Worm (Caenorhabditis elegans) whole organism, L1 larva: ENCODE measurements around the gene D1086.12.

Experiments
- C04F5.9 ChIP-seq: sonication (generic microtip); optimal IDR thresholded peaks from 2 replicates; lab custom pipeline; 2016; ENCODE audit warnings: missing genetic modification characterization, missing compliant biosample characterization
- C16A3.4 ChIP-seq: fragments of 150-350 bp; optimal IDR thresholded peaks from 2 replicates; lab custom pipeline; 2014; ENCODE audit warnings: missing biosample characterization, missing genetic modification characterization
- aha-1 ChIP-seq: fragments of 150-350 bp; optimal IDR thresholded peaks from 2 replicates; lab custom pipeline; 2014; ENCODE audit warnings: missing biosample characterization, missing genetic modification characterization
- ama-1 ChIP-seq: fragments of 150-350 bp; optimal IDR thresholded peaks from 2 replicates; lab custom pipeline; 2014
- ceh-8 ChIP-seq: fragments of 200-800 bp; sonication (Bioruptor generic); optimal IDR thresholded peaks from 2 replicates; lab custom pipeline; 2018; ENCODE audit warnings: mild to moderate bottlenecking, missing genetic modification characterization, moderate library complexity, missing compliant biosample characterization
- ceh-82 ChIP-seq, 3 experiments: fragments of 150-350 bp in 1 of 3; sonication (generic microtip) in 2 of 3; optimal IDR thresholded peaks; 2 replicates each; lab custom pipeline; 2014 to 2017; ENCODE audit warnings: missing biosample characterization in 3 of 3, missing genetic modification characterization in 3 of 3
- ceh-88 ChIP-seq: fragments of 200-800 bp; sonication (Bioruptor generic); IDR thresholded peaks from 2 replicates; pipeline ENCODE4 v1.3.6; 2022; ENCODE audit warnings: missing genetic modification characterization, missing compliant biosample characterization
- dsc-1 ChIP-seq: sonication (generic microtip); optimal IDR thresholded peaks from 2 replicates; lab custom pipeline; 2016; ENCODE audit warnings: mild to moderate bottlenecking, missing genetic modification characterization, missing compliant biosample characterization
- efl-1 ChIP-seq, 4 experiments: fragments of 150-350 bp; optimal IDR thresholded peaks in 3 of 4; peaks in 1 of 4; 1 replicate in 1 of 4; 2 replicates in 3 of 4; lab custom pipeline; 2014; ENCODE audit warnings: missing biosample characterization in 2 of 4, missing genetic modification characterization in 2 of 4, missing genetic modification reagents in 2 of 4
- efl-3 ChIP-seq: fragments of 200-800 bp; sonication (Bioruptor generic); optimal IDR thresholded peaks from 2 replicates; lab custom pipeline; 2018; ENCODE audit warnings: mild to moderate bottlenecking, missing genetic modification characterization, missing compliant biosample characterization
- egl-13 ChIP-seq: sonication (generic microtip); optimal IDR thresholded peaks from 2 replicates; lab custom pipeline; 2016; ENCODE audit warnings: missing genotype, missing genetic modification reagents, missing genetic modification characterization, missing compliant biosample characterization
- elt-2 ChIP-seq: sonication (generic microtip); optimal IDR thresholded peaks from 2 replicates; lab custom pipeline; 2016; ENCODE audit warnings: missing genetic modification characterization, mild to moderate bottlenecking, inconsistent platforms, missing compliant biosample characterization, missing genetic modification reagents
- ets-5 ChIP-seq: fragments of 200-800 bp; sonication (Bioruptor generic); IDR thresholded peaks from 2 replicates; pipeline ENCODE4 v1.3.6; 2022; ENCODE audit warnings: missing genetic modification characterization, missing compliant biosample characterization
- fkh-10 ChIP-seq: sonication (generic microtip); optimal IDR thresholded peaks from 2 replicates; lab custom pipeline; 2017; ENCODE audit warnings: missing biosample characterization, missing genetic modification reagents, missing genetic modification characterization
- fkh-4 ChIP-seq: sonication (generic microtip); optimal IDR thresholded peaks from 2 replicates; lab custom pipeline; 2016; ENCODE audit warnings: missing compliant biosample characterization, missing genetic modification characterization, borderline replicate concordance
- fkh-8 ChIP-seq: sonication (generic microtip); optimal IDR thresholded peaks from 2 replicates; lab custom pipeline; 2016; ENCODE audit warnings: mild to moderate bottlenecking, missing genetic modification characterization, missing compliant biosample characterization
- fos-1 ChIP-seq: fragments of 150-350 bp; optimal IDR thresholded peaks from 2 replicates; lab custom pipeline; 2014; ENCODE audit warnings: missing biosample characterization, missing genetic modification characterization
- hlh-17 ChIP-seq: fragments of 200-800 bp; sonication (Bioruptor generic); optimal IDR thresholded peaks from 2 replicates; lab custom pipeline; 2018; ENCODE audit warnings: missing genetic modification characterization, mild to moderate bottlenecking, missing compliant biosample characterization, moderate library complexity, borderline replicate concordance
- hpl-2 ChIP-seq: fragments of 150-350 bp; optimal IDR thresholded peaks from 2 replicates; lab custom pipeline; 2014; ENCODE audit warnings: missing biosample characterization, missing genetic modification reagents, missing genetic modification characterization
- isw-1 ChIP-seq: fragments of 200-800 bp; sonication (Bioruptor generic); IDR thresholded peaks from 2 replicates; pipeline ENCODE4 v1.3.6; 2022; ENCODE audit warnings: missing genetic modification characterization, missing compliant biosample characterization
- lin-13 ChIP-seq: fragments of 150-350 bp; optimal IDR thresholded peaks from 2 replicates; lab custom pipeline; 2014; ENCODE audit warnings: missing biosample characterization, missing genetic modification reagents, missing genetic modification characterization
- lin-14 ChIP-seq: fragments of 200-800 bp; sonication (Bioruptor generic); optimal IDR thresholded peaks from 2 replicates; lab custom pipeline; 2018; ENCODE audit warnings: mild to moderate bottlenecking, missing genetic modification characterization, moderate library complexity, missing compliant biosample characterization
- lin-15B ChIP-seq: fragments of 150-350 bp; sonication (generic microtip); optimal IDR thresholded peaks from 3 replicates; lab custom pipeline; 2014; ENCODE audit warnings: missing biosample characterization, missing genetic modification characterization
- lin-35 ChIP-seq, 2 experiments: fragments of 150-350 bp; optimal IDR thresholded peaks; 2 replicates each; lab custom pipeline; 2014; ENCODE audit warnings: missing biosample characterization in 2 of 2, missing genetic modification characterization in 2 of 2, missing genetic modification reagents in 2 of 2
- lin-39 ChIP-seq: fragments of 150-350 bp; optimal IDR thresholded peaks from 2 replicates; lab custom pipeline; 2014; ENCODE audit warnings: missing biosample characterization, missing genetic modification reagents, missing genetic modification characterization
- lsy-2 ChIP-seq, 2 experiments: fragments of 150-350 bp; optimal IDR thresholded peaks; 2 replicates each; lab custom pipeline; 2014; ENCODE audit warnings: missing biosample characterization in 2 of 2, missing genetic modification characterization in 2 of 2
- mab-9 ChIP-seq: fragments of 200-800 bp; sonication (Bioruptor generic); IDR thresholded peaks from 2 replicates; pipeline ENCODE4 v1.3.6; 2022; ENCODE audit warnings: missing genetic modification reagents, missing genetic modification characterization, missing compliant biosample characterization
- mdl-1 ChIP-seq, 2 experiments: fragments of 150-350 bp; optimal IDR thresholded peaks; 2 replicates each; lab custom pipeline; 2014 to 2017; ENCODE audit warnings: missing biosample characterization in 2 of 2, missing genetic modification characterization in 2 of 2, inconsistent platforms in 1 of 2
- mep-1 ChIP-seq: fragments of 150-350 bp; optimal IDR thresholded peaks from 2 replicates; lab custom pipeline; 2014; ENCODE audit warnings: missing biosample characterization, missing genetic modification characterization
- nhr-20 ChIP-seq: sonication (generic microtip); optimal IDR thresholded peaks from 2 replicates; lab custom pipeline; 2016; ENCODE audit warnings: mild to moderate bottlenecking, missing genetic modification characterization, missing compliant biosample characterization
- nhr-28 ChIP-seq: fragments of 150-350 bp; optimal IDR thresholded peaks from 2 replicates; lab custom pipeline; 2014; ENCODE audit warnings: missing biosample characterization, missing genetic modification characterization
- nhr-47 ChIP-seq: sonication (generic microtip); optimal IDR thresholded peaks from 2 replicates; lab custom pipeline; 2016; ENCODE audit warnings: mild to moderate bottlenecking, missing genetic modification characterization, moderate library complexity, missing compliant biosample characterization
- nhr-76 ChIP-seq: sonication (generic microtip); optimal IDR thresholded peaks from 2 replicates; lab custom pipeline; 2017; ENCODE audit warnings: missing biosample characterization, missing genetic modification characterization
- nhr-77 ChIP-seq: fragments of 150-350 bp; optimal IDR thresholded peaks from 2 replicates; lab custom pipeline; 2014; ENCODE audit warnings: missing biosample characterization, missing genetic modification characterization
- nhr-84 ChIP-seq: sonication (generic microtip); optimal IDR thresholded peaks from 2 replicates; lab custom pipeline; 2017; ENCODE audit warnings: missing biosample characterization, missing genetic modification characterization
- nhr-85 ChIP-seq: sonication (generic microtip); peaks from one replicate; lab custom pipeline; 2016; ENCODE audit warnings: missing genetic modification characterization, inconsistent platforms, missing compliant biosample characterization
- pag-3 ChIP-seq: sonication (generic microtip); optimal IDR thresholded peaks from 2 replicates; lab custom pipeline; 2017; ENCODE audit warnings: missing genetic modification characterization, mild to moderate bottlenecking, missing compliant biosample characterization, antibody characterized with exemption, borderline replicate concordance; ENCODE audit not compliant: insufficient read depth
- pax-3 ChIP-seq: fragments of 200-800 bp; sonication (Bioruptor generic); optimal IDR thresholded peaks from 2 replicates; lab custom pipeline; 2018; ENCODE audit warnings: mild to moderate bottlenecking, missing genetic modification characterization, moderate library complexity, missing compliant biosample characterization
- skn-1 ChIP-seq: fragments of 150-350 bp; optimal IDR thresholded peaks from 2 replicates; lab custom pipeline; 2014; ENCODE audit warnings: missing biosample characterization, missing genetic modification characterization
- snu-23 ChIP-seq: sonication (generic microtip); optimal IDR thresholded peaks from 2 replicates; lab custom pipeline; 2016; ENCODE audit warnings: missing genetic modification characterization, missing compliant biosample characterization
- sptf-1 ChIP-seq: fragments of 150-350 bp; optimal IDR thresholded peaks from 2 replicates; lab custom pipeline; 2014; ENCODE audit warnings: missing biosample characterization, missing genetic modification characterization
- swsn-7 ChIP-seq: sonication (generic microtip); optimal IDR thresholded peaks from 2 replicates; lab custom pipeline; 2016; ENCODE audit warnings: missing genetic modification characterization, missing compliant biosample characterization
- unc-130 ChIP-seq: fragments of 150-350 bp; optimal IDR thresholded peaks from 2 replicates; lab custom pipeline; 2017; ENCODE audit warnings: missing biosample characterization, missing genetic modification characterization, inconsistent platforms
- unc-86 ChIP-seq: sonication (generic microtip); optimal IDR thresholded peaks from 2 replicates; lab custom pipeline; 2016; ENCODE audit warnings: missing genetic modification characterization, missing compliant biosample characterization
- unc-98 ChIP-seq: fragments of 200-800 bp; sonication (Bioruptor generic); IDR thresholded peaks from 2 replicates; pipeline ENCODE4 v1.3.6; 2022; ENCODE audit warnings: missing genetic modification characterization, missing compliant biosample characterization
- ztf-11 ChIP-seq, 2 experiments: sonication (generic microtip); optimal IDR thresholded peaks; 2 replicates each; lab custom pipeline; 2016 to 2017; ENCODE audit warnings: missing genetic modification characterization in 2 of 2, missing biosample characterization in 1 of 2, missing compliant biosample characterization in 1 of 2

D1086.12 gene

DNA sequence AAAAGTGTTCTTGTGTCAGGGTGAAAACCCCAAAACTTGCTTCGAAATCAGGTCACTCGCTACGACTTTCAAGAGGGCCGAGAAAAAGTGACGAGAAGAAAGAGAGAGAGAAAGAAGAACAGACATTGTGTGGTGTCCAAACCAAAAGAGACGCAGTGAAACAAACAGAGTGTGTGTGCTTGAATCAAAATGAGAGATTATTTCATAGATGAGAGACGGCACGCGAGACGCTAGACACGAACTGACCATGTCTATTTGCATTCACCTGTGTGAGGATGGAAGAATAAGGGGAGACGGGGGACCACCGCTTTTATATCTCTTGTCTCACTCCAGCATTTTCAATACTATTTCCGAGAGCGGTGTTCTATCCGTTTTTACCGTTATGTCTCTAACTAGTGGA is 35.2 kb downstream of the D1086.12 start (continued):
- TF ChIP-seq swsn-7 (tag; lab: Kevin White, UChicago) (peak; percentile 62), snu-23 (GFP tag; lab: Kevin White, UChicago) (peak; percentile 82), fkh-10 (GFP tag; lab: Kevin White, UChicago) (no peak), nhr-77 (peak; percentile 82), nhr-20 (peak; percentile 82), dsc-1 (tag; lab: Kevin White, UChicago) (no peak), pax-3 (tag; lab: Kevin White, UChicago) (peak; percentile 65), unc-98 (GFP tag; lab: Robert Waterston, UW) (no peak), lin-13 (GFP tag; lab: Kevin White, UChicago) (peak; percentile 63), unc-86 (tag; lab: Kevin White, UChicago) (no peak), ztf-11 (tag; optimal IDR thresholded peaks at IDR 0.05; lab: Kevin White, UChicago) (peak in 1 of 2 experiments; percentile 2), lin-39 (tag; lab: Kevin White, UChicago) (no peak), hpl-2 (GFP tag; lab: Kevin White, UChicago) (no peak), nhr-76 (tag; lab: Kevin White, UChicago) (no peak), lin-14 (peak; percentile 98), isw-1 (GFP tag; lab: Robert Waterston, UW) (no peak; the same call in 1 of the 2 replicates), egl-13 (tag; lab: Kevin White, UChicago) (no peak), unc-130 (tag; lab: Kevin White, UChicago) (no peak), nhr-84 (tag; lab: Kevin White, UChicago) (no peak), fkh-8 (tag; lab: Kevin White, UChicago) (peak; percentile 40), nhr-47 (tag; lab: Kevin White, UChicago) (peak; percentile 70), hlh-17 (GFP tag; lab: Kevin White, UChicago) (no peak), mab-9 (no peak), lin-35 (GFP tag; optimal IDR thresholded peaks at IDR 0.05; lab: Kevin White, UChicago) (peak; percentile 42 to 75), pag-3 (tag; lab: Kevin White, UChicago) (no peak), ceh-88 (GFP tag; lab: Robert Waterston, UW) (no peak), elt-2 (tag; lab: Kevin White, UChicago) (peak; percentile 25), C04F5.9 (tag; lab: Kevin White, UChicago) (no peak), nhr-85 (tag; lab: Kevin White, UChicago) (peak; percentile 94), lsy-2 (tag; optimal IDR thresholded peaks at IDR 0.05; lab: Kevin White, UChicago) (peak; percentile 32 to 80), fos-1 (tag; lab: Kevin White, UChicago) (peak; percentile 80), efl-1 (optimal IDR thresholded peaks at IDR 0.05; lab: Kevin White, UChicago) (peak; percentile 60 to 72), efl-1 (GFP tag; optimal IDR thresholded peaks at IDR 0.05 in 1 of 2; lab: Kevin White, UChicago) (peak; percentile 16 to 94), mdl-1 (tag; optimal IDR thresholded peaks at IDR 0.05; lab: Kevin White, UChicago) (peak in 1 of 2 experiments; percentile 89), skn-1 (peak; percentile 70), ceh-82 (tag; optimal IDR thresholded peaks at IDR 0.05; lab: Kevin White, UChicago) (peak; percentile 49 to 68 (median 50)), ets-5 (GFP tag; lab: Robert Waterston, UW) (no peak), mep-1 (tag; lab: Kevin White, UChicago) (peak; percentile 61), ceh-8 (GFP tag; lab: Kevin White, UChicago) (peak; percentile 65), nhr-28 (tag; lab: Kevin White, UChicago) (no peak), efl-3 (GFP tag; lab: Kevin White, UChicago) (no peak), aha-1 (tag; lab: Kevin White, UChicago) (no peak), ama-1 (peak; percentile 24), lin-15B (tag; lab: Kevin White, UChicago) (no peak), C16A3.4 (tag; lab: Kevin White, UChicago) (peak; percentile 59), sptf-1 (tag; lab: Kevin White, UChicago) (no peak), fkh-4 (tag; lab: Kevin White, UChicago) (no peak)
